Worm (Caenorhabditis elegans) whole organism, L4/young adult: Measurements from ENCODE around the gene mrpl-45.

Experiments
- dao-5 ChIP-seq: sonication (generic microtip); optimal IDR thresholded peaks from 2 replicates; lab custom pipeline; 2016; ENCODE audit warnings: missing genotype, missing genetic modification characterization, moderate library complexity, missing compliant biosample characterization
- him-1 ChIP-seq: sonication (generic microtip); optimal IDR thresholded peaks from 2 replicates; lab custom pipeline; 2016; ENCODE audit warnings: missing genotype, missing genetic modification reagents, missing genetic modification characterization, missing compliant biosample characterization

- TF ChIP-seq dao-5 (tag; lab: Kevin White, UChicago) (no peak), him-1 (tag; lab: Kevin White, UChicago) (no peak)
These were observed 27.7 kb upstream of the mrpl-45 start for ce11 chrIII:1229510-1229909.
